Fruit fly (Drosophila melanogaster) whole organism, embryonic: ENCODE results near the gene CG12194.

ENCODE experiments used
- Mrtf ChIP-seq: fragments of 200-800 bp; sonication (Bioruptor generic); IDR thresholded peaks from 3 replicates; pipeline ENCODE4 v1.3.6; 2022; ENCODE audit warnings: missing biosample characterization, missing genetic modification characterization
- crol ChIP-seq: fragments of 200-800 bp; sonication (Bioruptor generic); IDR thresholded peaks from 2 replicates; pipeline ENCODE4 v1.3.6; 2022; ENCODE audit warnings: missing biosample characterization, missing genetic modification characterization
- lilli ChIP-seq: fragments of 200-800 bp; sonication (Bioruptor generic); optimal IDR thresholded peaks from 3 replicates; lab custom pipeline; 2016; ENCODE audit warnings: missing biosample characterization, missing genetic modification characterization

- peak; percentile 93 for TF ChIP-seq lilli
- peak; percentile 53 for TF ChIP-seq crol (GFP tag; lab: Robert Waterston, UW)
- TF ChIP-seq Mrtf (GFP tag; lab: Robert Waterston, UW): peak; percentile 86
These were observed 12.2 kb downstream of the CG12194 start, which contains the start of the genes mRpS2 and Mon1 for dm6 chr2L:4850356-4850755.
